Worm (Caenorhabditis elegans): ENCODE results near the gene npr-35.

ce11 chrIV:7754114-7754513, 10.5 kb downstream of the npr-35 start:
- no peak for TF ChIP-seq ama-1 (optimal IDR thresholded peaks at IDR 0.05)
- no peak for TF ChIP-seq tbx-37 (GFP tag; conservative IDR thresholded peaks at IDR 0.05)
- TF ChIP-seq flt-1 (GFP tag; IDR thresholded peaks at IDR 0.05), result no peak
- no peak for TF ChIP-seq F13C5.2 (tag; optimal IDR thresholded peaks at IDR 0.05)
